Fruit fly (Drosophila melanogaster) whole organism, embryonic: ENCODE data around the gene CG46440.

ENCODE experiments used
- CG10274 ChIP-seq: fragments of 200-800 bp; sonication (Bioruptor generic); optimal IDR thresholded peaks from 3 replicates; lab custom pipeline; 2017; ENCODE audit warnings: missing biosample characterization, mild to moderate bottlenecking, missing genetic modification characterization
- CG10321 ChIP-seq: fragments of 200-800 bp; sonication (Bioruptor generic); IDR thresholded peaks from 2 replicates; pipeline ENCODE4 v1.3.6; 2022; ENCODE audit warnings: missing biosample characterization, missing genetic modification characterization
- CG11695 ChIP-seq: fragments of 200-800 bp; sonication (Bioruptor generic); IDR thresholded peaks from 3 replicates; pipeline ENCODE4 v1.3.6; 2022; ENCODE audit warnings: missing biosample characterization, missing genetic modification characterization
- CG12236 ChIP-seq: fragments of 200-800 bp; sonication (Bioruptor generic); optimal IDR thresholded peaks from 2 replicates; lab custom pipeline; 2016; ENCODE audit warnings: missing biosample characterization, missing genetic modification characterization
- CG15479 ChIP-seq: fragments of 200-800 bp; sonication (Bioruptor generic); optimal IDR thresholded peaks from 3 replicates; lab custom pipeline; 2019; ENCODE audit warnings: missing biosample characterization, mild to moderate bottlenecking, missing genetic modification characterization, moderate library complexity
- CG15514 ChIP-seq: fragments of 200-800 bp; sonication (Bioruptor generic); optimal IDR thresholded peaks from 3 replicates; lab custom pipeline; 2017; ENCODE audit warnings: missing biosample characterization, missing genetic modification characterization, mild to moderate bottlenecking, moderate library complexity, missing genetic modification reagents
- CG17612 ChIP-seq: fragments of 200-800 bp; sonication (Bioruptor generic); IDR thresholded peaks from 2 replicates; pipeline ENCODE4 v1.3.6; 2022; ENCODE audit warnings: missing biosample characterization, missing genetic modification characterization
- CG2202 ChIP-seq: fragments of 200-800 bp; sonication (Bioruptor generic); optimal IDR thresholded peaks from 2 replicates; lab custom pipeline; 2018; ENCODE audit warnings: missing biosample characterization, mild to moderate bottlenecking, missing genetic modification characterization
- CG32767 ChIP-seq: fragments of 200-800 bp; sonication (Bioruptor generic); IDR thresholded peaks from 2 replicates; pipeline ENCODE4 v1.3.6; 2022; ENCODE audit warnings: missing biosample characterization, missing genetic modification characterization
- CG34422 ChIP-seq: fragments of 200-800 bp; sonication (Bioruptor generic); IDR thresholded peaks from 3 replicates; pipeline ENCODE4 v1.3.6; 2022; ENCODE audit warnings: missing biosample characterization, missing genetic modification characterization
- CG7745 ChIP-seq: fragments of 200-800 bp; sonication (Bioruptor generic); optimal IDR thresholded peaks from 2 replicates; lab custom pipeline; 2018; ENCODE audit warnings: missing biosample characterization, mild to moderate bottlenecking, missing genetic modification characterization, moderate library complexity
- CG8290 ChIP-seq, 3 experiments: fragments of 200-800 bp; sonication (Bioruptor generic); optimal IDR thresholded peaks; 2 replicates each; lab custom pipeline; 2016 to 2019; ENCODE audit warnings: missing biosample characterization in 3 of 3, missing genetic modification characterization in 3 of 3, mild to moderate bottlenecking in 2 of 3, moderate library complexity in 1 of 3
- CG8765 ChIP-seq: fragments of 200-800 bp; sonication (Bioruptor generic); IDR thresholded peaks from 2 replicates; pipeline ENCODE4 v1.3.6; 2022; ENCODE audit warnings: missing biosample characterization, missing genetic modification characterization
- CG8924 ChIP-seq: fragments of 200-800 bp; optimal IDR thresholded peaks from 3 replicates; lab custom pipeline; 2019; ENCODE audit warnings: missing biosample characterization, mild to moderate bottlenecking, missing genetic modification characterization, moderate library complexity
- CG8944 ChIP-seq: fragments of 200-800 bp; sonication (Bioruptor generic); optimal IDR thresholded peaks from 3 replicates; lab custom pipeline; 2016; ENCODE audit warnings: missing biosample characterization, missing genetic modification characterization
- CG9609 ChIP-seq: fragments of 200-800 bp; sonication (Bioruptor generic); optimal IDR thresholded peaks from 3 replicates; lab custom pipeline; 2016; ENCODE audit warnings: missing biosample characterization, missing genetic modification characterization
- CG9876 ChIP-seq: fragments of 200-800 bp; sonication (Bioruptor generic); optimal IDR thresholded peaks from 2 replicates; lab custom pipeline; 2016; ENCODE audit warnings: missing biosample characterization, missing genetic modification characterization
- D ChIP-seq, 2 experiments: fragments of 200-800 bp in 1 of 2; fragments of >200 bp in 1 of 2; sonication (Bioruptor generic) in 1 of 2; optimal IDR thresholded peaks; 2 replicates in 1 of 2; 3 replicates in 1 of 2; lab custom pipeline; 2017; ENCODE audit warnings: mild to moderate bottlenecking in 1 of 2, missing biosample characterization in 1 of 2, missing genetic modification characterization in 1 of 2, missing genetic modification reagents in 1 of 2
- Gsc ChIP-seq: fragments of 200-800 bp; sonication (Bioruptor generic); IDR thresholded peaks from 2 replicates; pipeline ENCODE4 v1.3.6; 2022; ENCODE audit warnings: missing biosample characterization, missing genetic modification characterization
- H15 ChIP-seq: fragments of 200-800 bp; sonication (Bioruptor generic); IDR thresholded peaks from 3 replicates; pipeline ENCODE4 v1.3.6; 2022; ENCODE audit warnings: missing biosample characterization, missing genetic modification characterization
- Myb ChIP-seq: fragments of 200-800 bp; sonication (Bioruptor generic); optimal IDR thresholded peaks from 2 replicates; lab custom pipeline; 2016; ENCODE audit warnings: missing biosample characterization, missing genetic modification characterization
- Nf-YB ChIP-seq: fragments of 200-800 bp; sonication (Bioruptor generic); optimal IDR thresholded peaks from 3 replicates; lab custom pipeline; 2019; ENCODE audit warnings: missing biosample characterization, mild to moderate bottlenecking, missing genetic modification characterization, moderate library complexity
- Pdp1 ChIP-seq, 2 experiments: fragments of 200-800 bp; sonication (Bioruptor generic); optimal IDR thresholded peaks; 3 replicates each; lab custom pipeline; 2016; ENCODE audit warnings: missing biosample characterization in 2 of 2, missing genetic modification characterization in 2 of 2, mild to moderate bottlenecking in 1 of 2, moderate library complexity in 1 of 2
- Rfx ChIP-seq: fragments of 200-800 bp; sonication (Bioruptor generic); IDR thresholded peaks from 2 replicates; pipeline ENCODE4 v1.3.6; 2022; ENCODE audit warnings: missing biosample characterization, missing genetic modification characterization
- Sox102F ChIP-seq: fragments of 200-800 bp; sonication (Bioruptor generic); optimal IDR thresholded peaks from 2 replicates; lab custom pipeline; 2018; ENCODE audit warnings: missing biosample characterization, mild to moderate bottlenecking, missing genetic modification characterization, moderate library complexity
- TFAM ChIP-seq: fragments of 200-800 bp; sonication (Bioruptor generic); optimal IDR thresholded peaks from 2 replicates; lab custom pipeline; 2017; ENCODE audit warnings: missing biosample characterization, missing genetic modification characterization, inconsistent platforms
- br ChIP-seq: fragments of >200 bp; optimal IDR thresholded peaks from 2 replicates; lab custom pipeline; 2017
- cg ChIP-seq: fragments of 200-800 bp; sonication (Bioruptor generic); optimal IDR thresholded peaks from 3 replicates; lab custom pipeline; 2019; ENCODE audit warnings: missing biosample characterization, mild to moderate bottlenecking, missing genetic modification characterization, moderate library complexity
- chinmo ChIP-seq: fragments of 200-800 bp; sonication (Bioruptor generic); IDR thresholded peaks from 4 replicates; pipeline ENCODE4 v1.3.6; 2022; ENCODE audit warnings: missing biosample characterization, missing genetic modification characterization; ENCODE audit not compliant: partially characterized antibody
- crol ChIP-seq: fragments of 200-800 bp; sonication (Bioruptor generic); IDR thresholded peaks from 2 replicates; pipeline ENCODE4 v1.3.6; 2022; ENCODE audit warnings: missing biosample characterization, missing genetic modification characterization
- ewg ChIP-seq: fragments of 200-800 bp; sonication (Bioruptor generic); optimal IDR thresholded peaks from 3 replicates; lab custom pipeline; 2017; ENCODE audit warnings: mild to moderate bottlenecking, missing biosample characterization, missing genetic modification reagents, missing genetic modification characterization
- gce ChIP-seq: fragments of 200-800 bp; sonication (Bioruptor generic); IDR thresholded peaks from 3 replicates; pipeline ENCODE4 v1.3.6; 2022; ENCODE audit warnings: missing biosample characterization, missing genetic modification characterization
- grau ChIP-seq: fragments of 200-800 bp; optimal IDR thresholded peaks from 3 replicates; lab custom pipeline; 2019; ENCODE audit warnings: missing biosample characterization, mild to moderate bottlenecking, missing genetic modification characterization, moderate library complexity
- hbn ChIP-seq: fragments of 200-800 bp; sonication (Bioruptor generic); IDR thresholded peaks from 2 replicates; pipeline ENCODE4 v1.3.6; 2022; ENCODE audit warnings: missing biosample characterization, missing genetic modification characterization; ENCODE audit not compliant: partially characterized antibody
- nom ChIP-seq: fragments of 200-800 bp; sonication (Bioruptor generic); optimal IDR thresholded peaks from 2 replicates; lab custom pipeline; 2017; ENCODE audit warnings: missing biosample characterization, missing genetic modification characterization, mild to moderate bottlenecking, moderate library complexity, missing genetic modification reagents
- otp ChIP-seq: fragments of 200-800 bp; sonication (Bioruptor generic); IDR thresholded peaks from 3 replicates; pipeline ENCODE4, ENCODE4 v1.3.6; 2022; ENCODE audit warnings: missing biosample characterization, missing genetic modification characterization
- phol ChIP-seq: fragments of 200-800 bp; sonication (Bioruptor generic); optimal IDR thresholded peaks from 3 replicates; lab custom pipeline; 2018; ENCODE audit warnings: missing biosample characterization, mild to moderate bottlenecking, missing genetic modification characterization, moderate library complexity
- pzg ChIP-seq: fragments of 200-800 bp; sonication (Bioruptor generic); optimal IDR thresholded peaks from 3 replicates; lab custom pipeline; 2018; ENCODE audit warnings: missing biosample characterization, mild to moderate bottlenecking, missing genetic modification characterization, moderate library complexity
- row ChIP-seq: fragments of 200-800 bp; sonication (Bioruptor generic); IDR thresholded peaks from 3 replicates; pipeline ENCODE4 v1.3.6; 2022; ENCODE audit warnings: missing biosample characterization, missing genetic modification characterization
- sens ChIP-seq: fragments of 200-800 bp; sonication (Bioruptor generic); peaks from one replicate; lab custom pipeline; 2016; ENCODE audit warnings: missing biosample characterization, missing genetic modification characterization
- so ChIP-seq: fragments of 200-800 bp; sonication (Bioruptor generic); IDR thresholded peaks from 3 replicates; pipeline ENCODE4 v1.3.6; 2022; ENCODE audit warnings: missing biosample characterization, missing genetic modification characterization
- sug ChIP-seq: fragments of 200-800 bp; optimal IDR thresholded peaks from 2 replicates; lab custom pipeline; 2019; ENCODE audit warnings: missing biosample characterization, mild to moderate bottlenecking, missing genetic modification characterization, moderate library complexity
- usp ChIP-seq: fragments of >200 bp; optimal IDR thresholded peaks from 2 replicates; lab custom pipeline; 2017; ENCODE audit warnings: missing biosample characterization, missing genetic modification characterization
- yki ChIP-seq: fragments of >200 bp; optimal IDR thresholded peaks from 3 replicates; lab custom pipeline; 2018

The CG46440 gene

dm6 chrX:15834594-15835236, 22.9 kb downstream of the CG46440 start (continued):
- TF ChIP-seq chinmo (GFP tag; lab: Robert Waterston, UW) = peak; percentile 51; the same call in 1 of the 4 replicates
- TF ChIP-seq CG32767 (GFP tag; lab: Robert Waterston, UW) = peak; percentile 79
- TF ChIP-seq nom (GFP tag; lab: Kevin White, UChicago) = peak; percentile 57
- TF ChIP-seq CG15514 (GFP tag; lab: Kevin White, UChicago) = peak; percentile 0
- TF ChIP-seq TFAM = no peak
- no peak for TF ChIP-seq sug (tag; lab: Kevin White, UChicago)
- peak; percentile 17 for TF ChIP-seq CG15479
- TF ChIP-seq CG8924 = no peak
- TF ChIP-seq CG7745 = peak; percentile 21
- peak; percentile 9 for TF ChIP-seq ewg (GFP tag; lab: Kevin White, UChicago)
- no peak for TF ChIP-seq usp
- TF ChIP-seq CG9876 = no peak
- peak; percentile 18; the same call in 1 of the 3 replicates for TF ChIP-seq row (GFP tag; lab: Robert Waterston, UW)
- 0 out of 2 replicates have a peak, but pooled peaks have one; percentile 9 for TF ChIP-seq crol (GFP tag; lab: Robert Waterston, UW)
- TF ChIP-seq D (optimal IDR thresholded peaks at IDR 0.05; lab: Kevin White, UChicago) = peak; percentile 45
- no peak for TF ChIP-seq D (GFP tag; optimal IDR thresholded peaks at IDR 0.05; lab: Kevin White, UChicago)
- TF ChIP-seq cg = peak; percentile 95
- TF ChIP-seq Nf-YB (GFP tag; lab: Kevin White, UChicago) = peak; percentile 16
- TF ChIP-seq CG34422 (GFP tag; lab: Robert Waterston, UW) = peak; percentile 18; the same call in 1 of the 3 replicates
- TF ChIP-seq hbn (GFP tag; lab: Robert Waterston, UW) = peak; percentile 39; the same call in 1 of the 2 replicates
- peak; percentile 92 for TF ChIP-seq phol (tag; lab: Kevin White, UChicago)
- TF ChIP-seq CG10321 (GFP tag; lab: Robert Waterston, UW) = no peak
- peak; percentile 28 for TF ChIP-seq yki (lab: Kevin White, UChicago)
- TF ChIP-seq Rfx (GFP tag; lab: Robert Waterston, UW) = no peak

- TF ChIP-seq grau (tag; lab: Kevin White, UChicago) = peak; percentile 70
- TF ChIP-seq sens (GFP tag; lab: Kevin White, UChicago) = peak; percentile 56
- peak in 1 of 2 experiments; percentile 80 for TF ChIP-seq Pdp1 (GFP tag; optimal IDR thresholded peaks at IDR 0.05; lab: Kevin White, UChicago)
- TF ChIP-seq CG11695 (GFP tag; lab: Robert Waterston, UW) = no peak
- TF ChIP-seq CG8765 (GFP tag; lab: Robert Waterston, UW) = no peak
- no peak for TF ChIP-seq CG8944 (GFP tag; lab: Kevin White, UChicago)
- TF ChIP-seq CG10274 = no peak
- TF ChIP-seq otp (GFP tag; lab: Robert Waterston, UW) = no peak
- no peak for TF ChIP-seq Myb
- no peak for TF ChIP-seq CG12236 (GFP tag; lab: Kevin White, UChicago)
- TF ChIP-seq so = no peak
- no peak for TF ChIP-seq Sox102F
- no peak for TF ChIP-seq CG9609 (GFP tag; lab: Kevin White, UChicago)
- TF ChIP-seq, all 482 proteins: peak for 3
These were observed 23.7 kb downstream of the CG46440 start for dm6 chrX:15833957-15834356.

DNA sequence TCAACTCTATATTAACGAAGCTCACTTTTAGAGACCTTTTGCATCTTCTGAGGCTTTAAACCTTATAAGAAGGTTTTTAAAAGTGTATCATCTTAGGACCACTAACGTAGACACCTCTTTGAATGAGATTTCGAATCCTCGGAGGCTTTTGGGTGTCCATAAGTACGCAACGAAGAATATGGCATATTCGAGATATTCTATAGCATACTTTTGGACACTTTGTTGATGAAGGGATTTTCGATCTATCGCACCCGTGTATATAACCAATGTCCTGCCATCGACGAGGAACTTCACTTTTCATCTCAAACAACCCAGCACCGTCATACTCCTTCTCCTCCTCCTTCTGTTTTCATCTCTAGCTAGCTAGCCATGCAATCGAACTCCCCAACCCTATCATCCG, 35.3 kb downstream of the CG46440 start:
- TF ChIP-seq CG2202 (tag; lab: Kevin White, UChicago) (no peak), CG8290 (GFP tag; optimal IDR thresholded peaks at IDR 0.05; lab: Kevin White, UChicago) (peak; percentile 53), CG8290 (tag; optimal IDR thresholded peaks at IDR 0.05; lab: Kevin White, UChicago) (peak in 1 of 2 experiments; percentile 85), Gsc (GFP tag; lab: Robert Waterston, UW) (no peak), gce (no peak), br (no peak), pzg (GFP tag; lab: Kevin White, UChicago) (no peak), H15 (GFP tag; lab: Robert Waterston, UW) (no peak), CG17612 (GFP tag; lab: Robert Waterston, UW) (peak; percentile 90)
